Worm (Caenorhabditis elegans) whole organism, L1 larva: ENCODE measurements around the gene Y57G11C.23.
A peak's percentile ranks its signal among the peaks of the same experiment; 100 is the strongest.

Experiments used
- C04F5.9 ChIP-seq: sonication (generic microtip); optimal IDR thresholded peaks from 2 replicates; lab custom pipeline; 2016; ENCODE audit warnings: missing genetic modification characterization, missing compliant biosample characterization
- C16A3.4 ChIP-seq: fragments of 150-350 bp; optimal IDR thresholded peaks from 2 replicates; lab custom pipeline; 2014; ENCODE audit warnings: missing biosample characterization, missing genetic modification characterization
- C34B4.2 ChIP-seq: sonication (generic microtip); optimal IDR thresholded peaks from 2 replicates; lab custom pipeline; 2017; ENCODE audit warnings: mild to moderate bottlenecking, missing genetic modification characterization, missing compliant biosample characterization
- alr-1 ChIP-seq: fragments of 200-800 bp; sonication (Bioruptor generic); optimal IDR thresholded peaks from 2 replicates; lab custom pipeline; 2018; ENCODE audit warnings: borderline replicate concordance, mild to moderate bottlenecking, missing genetic modification characterization, missing compliant biosample characterization
- aly-2 ChIP-seq: fragments of 150-350 bp; optimal IDR thresholded peaks from 2 replicates; lab custom pipeline; 2014; ENCODE audit warnings: missing biosample characterization, missing genetic modification characterization
- ama-1 ChIP-seq: fragments of 150-350 bp; optimal IDR thresholded peaks from 2 replicates; lab custom pipeline; 2014
- blmp-1 ChIP-seq: fragments of 150-350 bp; optimal IDR thresholded peaks from 2 replicates; lab custom pipeline; 2014; ENCODE audit warnings: missing biosample characterization, missing genetic modification characterization
- ceh-82 ChIP-seq, 3 experiments: fragments of 150-350 bp in 1 of 3; sonication (generic microtip) in 2 of 3; optimal IDR thresholded peaks; 2 replicates each; lab custom pipeline; 2014 to 2017; ENCODE audit warnings: missing biosample characterization in 3 of 3, missing genetic modification characterization in 3 of 3
- ceh-88 ChIP-seq: fragments of 200-800 bp; sonication (Bioruptor generic); IDR thresholded peaks from 2 replicates; pipeline ENCODE4 v1.3.6; 2022; ENCODE audit warnings: missing genetic modification characterization, missing compliant biosample characterization
- ceh-90 ChIP-seq: sonication (generic microtip); optimal IDR thresholded peaks from 2 replicates; lab custom pipeline; 2016; ENCODE audit warnings: missing genetic modification characterization, missing compliant biosample characterization
- ces-1 ChIP-seq: fragments of 150-350 bp; optimal IDR thresholded peaks from 2 replicates; lab custom pipeline; 2014; ENCODE audit warnings: missing biosample characterization, missing genetic modification reagents, missing genetic modification characterization
- dpl-1 ChIP-seq, 3 experiments: fragments of 150-350 bp in 2 of 3; sonication (generic microtip) in 1 of 3; optimal IDR thresholded peaks; 2 replicates each; lab custom pipeline; 2014 to 2017; ENCODE audit warnings: missing biosample characterization in 3 of 3, missing genetic modification characterization in 3 of 3, missing genetic modification reagents in 3 of 3
- efl-1 ChIP-seq, 4 experiments: fragments of 150-350 bp; optimal IDR thresholded peaks in 3 of 4; peaks in 1 of 4; 1 replicate in 1 of 4; 2 replicates in 3 of 4; lab custom pipeline; 2014; ENCODE audit warnings: missing biosample characterization in 2 of 4, missing genetic modification characterization in 2 of 4, missing genetic modification reagents in 2 of 4
- elt-3 ChIP-seq, 6 experiments: fragments of 150-350 bp in 1 of 6; sonication (generic microtip); optimal IDR thresholded peaks; 2 replicates each; lab custom pipeline; 2017 to 2018; ENCODE audit warnings: missing biosample characterization in 6 of 6, missing genetic modification characterization in 6 of 6, inconsistent platforms in 1 of 6
- fkh-4 ChIP-seq: sonication (generic microtip); optimal IDR thresholded peaks from 2 replicates; lab custom pipeline; 2016; ENCODE audit warnings: missing compliant biosample characterization, missing genetic modification characterization, borderline replicate concordance
- fos-1 ChIP-seq: fragments of 150-350 bp; optimal IDR thresholded peaks from 2 replicates; lab custom pipeline; 2014; ENCODE audit warnings: missing biosample characterization, missing genetic modification characterization
- grh-1 ChIP-seq: fragments of 200-800 bp; sonication (Bioruptor generic); IDR thresholded peaks from 2 replicates; pipeline ENCODE4 v1.3.6; 2022; ENCODE audit warnings: missing genetic modification reagents, missing genetic modification characterization, missing compliant biosample characterization
- hpl-2 ChIP-seq: fragments of 150-350 bp; optimal IDR thresholded peaks from 2 replicates; lab custom pipeline; 2014; ENCODE audit warnings: missing biosample characterization, missing genetic modification reagents, missing genetic modification characterization
- irx-1 ChIP-seq: sonication (generic microtip); optimal IDR thresholded peaks from 2 replicates; lab custom pipeline; 2016; ENCODE audit warnings: missing genetic modification characterization, missing compliant biosample characterization
- isw-1 ChIP-seq: fragments of 200-800 bp; sonication (Bioruptor generic); IDR thresholded peaks from 2 replicates; pipeline ENCODE4 v1.3.6; 2022; ENCODE audit warnings: missing genetic modification characterization, missing compliant biosample characterization
- jun-1 ChIP-seq: fragments of 150-350 bp; optimal IDR thresholded peaks from 2 replicates; lab custom pipeline; 2014; ENCODE audit warnings: missing biosample characterization, missing genetic modification reagents, missing genetic modification characterization
- lin-13 ChIP-seq: fragments of 150-350 bp; optimal IDR thresholded peaks from 2 replicates; lab custom pipeline; 2014; ENCODE audit warnings: missing biosample characterization, missing genetic modification reagents, missing genetic modification characterization
- lin-14 ChIP-seq: fragments of 200-800 bp; sonication (Bioruptor generic); optimal IDR thresholded peaks from 2 replicates; lab custom pipeline; 2018; ENCODE audit warnings: mild to moderate bottlenecking, missing genetic modification characterization, moderate library complexity, missing compliant biosample characterization
- lin-35 ChIP-seq, 2 experiments: fragments of 150-350 bp; optimal IDR thresholded peaks; 2 replicates each; lab custom pipeline; 2014; ENCODE audit warnings: missing biosample characterization in 2 of 2, missing genetic modification characterization in 2 of 2, missing genetic modification reagents in 2 of 2
- lin-39 ChIP-seq: fragments of 150-350 bp; optimal IDR thresholded peaks from 2 replicates; lab custom pipeline; 2014; ENCODE audit warnings: missing biosample characterization, missing genetic modification reagents, missing genetic modification characterization
- lsy-2 ChIP-seq, 2 experiments: fragments of 150-350 bp; optimal IDR thresholded peaks; 2 replicates each; lab custom pipeline; 2014; ENCODE audit warnings: missing biosample characterization in 2 of 2, missing genetic modification characterization in 2 of 2
- mdl-1 ChIP-seq, 2 experiments: fragments of 150-350 bp; optimal IDR thresholded peaks; 2 replicates each; lab custom pipeline; 2014 to 2017; ENCODE audit warnings: missing biosample characterization in 2 of 2, missing genetic modification characterization in 2 of 2, inconsistent platforms in 1 of 2
- mep-1 ChIP-seq: fragments of 150-350 bp; optimal IDR thresholded peaks from 2 replicates; lab custom pipeline; 2014; ENCODE audit warnings: missing biosample characterization, missing genetic modification characterization
- nhr-12 ChIP-seq: sonication (generic microtip); optimal IDR thresholded peaks from 2 replicates; lab custom pipeline; 2017; ENCODE audit warnings: missing biosample characterization, missing genetic modification characterization
- nhr-19 ChIP-seq: fragments of 200-800 bp; sonication (Bioruptor generic); conservative IDR thresholded peaks from 2 replicates; pipeline ENCODE4 v1.3.6; 2022; ENCODE audit warnings: missing genetic modification characterization, missing compliant biosample characterization
- nhr-20 ChIP-seq: sonication (generic microtip); optimal IDR thresholded peaks from 2 replicates; lab custom pipeline; 2016; ENCODE audit warnings: mild to moderate bottlenecking, missing genetic modification characterization, missing compliant biosample characterization
- nhr-237 ChIP-seq: fragments of 150-350 bp; optimal IDR thresholded peaks from 2 replicates; lab custom pipeline; 2014; ENCODE audit warnings: missing biosample characterization, missing genetic modification characterization
- nhr-47 ChIP-seq: sonication (generic microtip); optimal IDR thresholded peaks from 2 replicates; lab custom pipeline; 2016; ENCODE audit warnings: mild to moderate bottlenecking, missing genetic modification characterization, moderate library complexity, missing compliant biosample characterization
- nhr-71 ChIP-seq: sonication (generic microtip); optimal IDR thresholded peaks from 2 replicates; lab custom pipeline; 2016; ENCODE audit warnings: mild to moderate bottlenecking, missing genetic modification characterization, moderate library complexity, missing compliant biosample characterization
- nhr-77 ChIP-seq: fragments of 150-350 bp; optimal IDR thresholded peaks from 2 replicates; lab custom pipeline; 2014; ENCODE audit warnings: missing biosample characterization, missing genetic modification characterization
- nhr-85 ChIP-seq: sonication (generic microtip); peaks from one replicate; lab custom pipeline; 2016; ENCODE audit warnings: missing genetic modification characterization, inconsistent platforms, missing compliant biosample characterization
- nhr-90 ChIP-seq: sonication (generic microtip); optimal IDR thresholded peaks from 2 replicates; lab custom pipeline; 2016; ENCODE audit warnings: mild to moderate bottlenecking, missing genetic modification characterization, missing compliant biosample characterization; ENCODE audit not compliant: poor library complexity
- pqm-1 ChIP-seq: sonication (generic microtip); optimal IDR thresholded peaks from 3 replicates; lab custom pipeline; 2017; ENCODE audit warnings: missing biosample characterization, missing genetic modification characterization
- rnt-1 ChIP-seq: sonication (generic microtip); optimal IDR thresholded peaks from 2 replicates; lab custom pipeline; 2016; ENCODE audit warnings: mild to moderate bottlenecking, missing genetic modification characterization, moderate library complexity, missing compliant biosample characterization
- skn-1 ChIP-seq: fragments of 150-350 bp; optimal IDR thresholded peaks from 2 replicates; lab custom pipeline; 2014; ENCODE audit warnings: missing biosample characterization, missing genetic modification characterization
- snpc-4 ChIP-seq: fragments of 150-350 bp; optimal IDR thresholded peaks from 2 replicates; lab custom pipeline; 2014; ENCODE audit warnings: missing biosample characterization, missing genetic modification characterization
- snu-23 ChIP-seq: sonication (generic microtip); optimal IDR thresholded peaks from 2 replicates; lab custom pipeline; 2016; ENCODE audit warnings: missing genetic modification characterization, missing compliant biosample characterization
- sptf-1 ChIP-seq: fragments of 150-350 bp; optimal IDR thresholded peaks from 2 replicates; lab custom pipeline; 2014; ENCODE audit warnings: missing biosample characterization, missing genetic modification characterization
- sup-37 ChIP-seq: fragments of 200-800 bp; sonication (Bioruptor generic); optimal IDR thresholded peaks from 2 replicates; lab custom pipeline; 2018; ENCODE audit warnings: mild to moderate bottlenecking, missing genetic modification characterization, missing compliant biosample characterization
- swsn-7 ChIP-seq: sonication (generic microtip); optimal IDR thresholded peaks from 2 replicates; lab custom pipeline; 2016; ENCODE audit warnings: missing genetic modification characterization, missing compliant biosample characterization
- tbx-2 ChIP-seq: sonication (generic microtip); optimal IDR thresholded peaks from 2 replicates; lab custom pipeline; 2016; ENCODE audit warnings: missing genetic modification characterization, missing compliant biosample characterization
- unc-62 ChIP-seq: fragments of 150-350 bp; optimal IDR thresholded peaks from 2 replicates; lab custom pipeline; 2014; ENCODE audit warnings: missing biosample characterization, missing genetic modification reagents, missing genetic modification characterization
- unc-98 ChIP-seq: fragments of 200-800 bp; sonication (Bioruptor generic); IDR thresholded peaks from 2 replicates; pipeline ENCODE4 v1.3.6; 2022; ENCODE audit warnings: missing genetic modification characterization, missing compliant biosample characterization
- xbp-1 ChIP-seq: sonication (generic microtip); optimal IDR thresholded peaks from 2 replicates; lab custom pipeline; 2016; ENCODE audit warnings: missing genetic modification characterization, missing compliant biosample characterization
- zag-1 ChIP-seq: fragments of 150-350 bp; optimal IDR thresholded peaks from 2 replicates; lab custom pipeline; 2014; ENCODE audit warnings: missing biosample characterization, missing genetic modification characterization
- zip-4 ChIP-seq: fragments of 200-800 bp; sonication (Bioruptor generic); optimal IDR thresholded peaks from 2 replicates; lab custom pipeline; 2018; ENCODE audit warnings: mild to moderate bottlenecking, missing genetic modification characterization, moderate library complexity, missing compliant biosample characterization
- ztf-11 ChIP-seq, 2 experiments: sonication (generic microtip); optimal IDR thresholded peaks; 2 replicates each; lab custom pipeline; 2016 to 2017; ENCODE audit warnings: missing genetic modification characterization in 2 of 2, missing biosample characterization in 1 of 2, missing compliant biosample characterization in 1 of 2
- ztf-4 ChIP-seq: fragments of 150-350 bp; optimal IDR thresholded peaks from 2 replicates; lab custom pipeline; 2014; ENCODE audit warnings: missing biosample characterization, missing genetic modification characterization

Gene Y57G11C.23

DNA sequence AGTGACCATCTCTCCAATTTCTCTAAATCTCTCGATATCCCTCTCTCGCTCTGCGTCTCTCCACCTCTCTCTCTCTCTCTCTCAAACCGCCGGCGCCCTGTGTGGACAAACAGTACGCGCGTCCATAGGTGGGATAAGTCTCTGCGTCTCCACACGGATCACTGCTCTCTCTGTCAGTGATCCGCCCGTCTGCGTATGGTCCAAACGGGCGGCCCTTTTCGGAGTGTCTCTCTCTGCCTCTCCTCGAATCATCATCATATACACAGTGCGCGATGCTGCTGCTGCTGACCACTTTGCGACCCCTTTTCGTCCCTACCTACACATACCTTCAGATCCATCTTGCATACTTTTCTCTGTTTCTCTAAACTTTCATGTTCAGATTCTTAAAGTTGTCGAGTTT lies 10.7 kb upstream of the Y57G11C.23 start:
- no peak for TF ChIP-seq alr-1 (tag; lab: Kevin White, UChicago)
- peak; percentile 88 for TF ChIP-seq snu-23 (GFP tag; lab: Kevin White, UChicago)
- TF ChIP-seq pqm-1 (tag; lab: Kevin White, UChicago): no peak
- TF ChIP-seq ceh-88 (GFP tag; lab: Robert Waterston, UW): no peak
- no peak for TF ChIP-seq irx-1
- no peak for TF ChIP-seq ces-1 (GFP tag; lab: Kevin White, UChicago)
- TF ChIP-seq C16A3.4 (tag; lab: Kevin White, UChicago): peak; percentile 64
- TF ChIP-seq zag-1 (tag; lab: Kevin White, UChicago): no peak
- no peak for TF ChIP-seq fkh-4
- peak; percentile 85 for TF ChIP-seq grh-1 (GFP tag; lab: Robert Waterston, UW)
- peak; percentile 86 for TF ChIP-seq nhr-20 (tag; lab: Kevin White, UChicago)
- TF ChIP-seq nhr-19 (GFP tag; lab: Robert Waterston, UW): peak; percentile 59
- no peak for TF ChIP-seq ama-1 (lab: Kevin White, UChicago)
- peak; percentile 53 for TF ChIP-seq ztf-4
- peak; percentile 71 for TF ChIP-seq tbx-2 (tag; lab: Kevin White, UChicago)
- no peak for TF ChIP-seq unc-62 (GFP tag; lab: Kevin White, UChicago)
- TF ChIP-seq nhr-47 (tag; lab: Kevin White, UChicago): peak; percentile 63
- no peak for TF ChIP-seq ceh-90 (tag; lab: Kevin White, UChicago)
- peak; percentile 48 to 59 for TF ChIP-seq efl-1 (optimal IDR thresholded peaks at IDR 0.05; lab: Kevin White, UChicago)
- peak in 1 of 2 experiments; percentile 95 for TF ChIP-seq efl-1 (GFP tag; optimal IDR thresholded peaks at IDR 0.05 in 1 of 2; lab: Kevin White, UChicago)
- TF ChIP-seq rnt-1 (tag; lab: Kevin White, UChicago): no peak
- TF ChIP-seq nhr-237 (tag; lab: Kevin White, UChicago): peak; percentile 20
- TF ChIP-seq nhr-71: peak; percentile 80
- peak; percentile 77 for TF ChIP-seq C34B4.2
- TF ChIP-seq lsy-2 (tag; optimal IDR thresholded peaks at IDR 0.05; lab: Kevin White, UChicago): peak; percentile 50
- peak in 1 of 2 experiments; percentile 55 for TF ChIP-seq mdl-1 (tag; optimal IDR thresholded peaks at IDR 0.05; lab: Kevin White, UChicago)
- TF ChIP-seq fos-1 (tag; lab: Kevin White, UChicago): peak; percentile 18
- peak; percentile 9 to 31 (median 24) for TF ChIP-seq ceh-82 (tag; optimal IDR thresholded peaks at IDR 0.05; lab: Kevin White, UChicago)
- peak; percentile 21 to 57 for TF ChIP-seq lin-35 (GFP tag; optimal IDR thresholded peaks at IDR 0.05; lab: Kevin White, UChicago)
- no peak for TF ChIP-seq lin-39 (tag; lab: Kevin White, UChicago)
- TF ChIP-seq snpc-4: no peak
- peak; percentile 74 for TF ChIP-seq nhr-90 (tag; lab: Kevin White, UChicago)
- TF ChIP-seq nhr-77 (tag; lab: Kevin White, UChicago): peak; percentile 78
- peak; percentile 56 for TF ChIP-seq swsn-7
- TF ChIP-seq skn-1 (tag; lab: Kevin White, UChicago): peak; percentile 48
- TF ChIP-seq nhr-85: peak; percentile 96
- TF ChIP-seq unc-98 (GFP tag; lab: Robert Waterston, UW): no peak
- TF ChIP-seq sup-37: no peak
- TF ChIP-seq lin-13 (GFP tag; lab: Kevin White, UChicago): peak; percentile 46
- TF ChIP-seq nhr-12: no peak
- TF ChIP-seq isw-1 (GFP tag; lab: Robert Waterston, UW): no peak
- peak in 1 of 2 experiments; percentile 41 for TF ChIP-seq ztf-11 (tag; optimal IDR thresholded peaks at IDR 0.05; lab: Kevin White, UChicago)
- TF ChIP-seq C04F5.9 (tag; lab: Kevin White, UChicago): no peak
- TF ChIP-seq zip-4 (GFP tag; lab: Kevin White, UChicago): no peak
- TF ChIP-seq xbp-1 (tag; lab: Kevin White, UChicago): peak; percentile 43
- peak in 4 of 6 experiments; percentile 2 to 65 (median 41) for TF ChIP-seq elt-3 (tag; optimal IDR thresholded peaks at IDR 0.05; lab: Kevin White, UChicago)
- TF ChIP-seq jun-1: peak; percentile 2
- TF ChIP-seq sptf-1 (tag; lab: Kevin White, UChicago): no peak
- TF ChIP-seq blmp-1 (tag; lab: Kevin White, UChicago): peak; percentile 61
- TF ChIP-seq dpl-1 (GFP tag; optimal IDR thresholded peaks at IDR 0.05; lab: Kevin White, UChicago): peak; percentile 4 to 34 (median 20)
- TF ChIP-seq mep-1 (tag; lab: Kevin White, UChicago): peak; percentile 50
- TF ChIP-seq aly-2 (tag; lab: Kevin White, UChicago): no peak
- no peak for TF ChIP-seq hpl-2 (GFP tag; lab: Kevin White, UChicago)
- TF ChIP-seq lin-14 (GFP tag; lab: Kevin White, UChicago): peak; percentile 89
